Worm (Caenorhabditis elegans): ENCODE measurements around the gene hyls-1.
A peak's percentile ranks its signal among the peaks of the same experiment; 100 is the strongest.

hyls-1 gene

ce11 chrV:7196498-7196966 is 40.6 kb upstream of the hyls-1 start, which contains the start of gene F09G2.2 (continued):
- 0 out of 2 replicates have a peak, but pooled peaks have one; percentile 40 for TF ChIP-seq ztf-25 (GFP tag; IDR thresholded peaks at IDR 0.05)
- no peak for TF ChIP-seq F52B5.7 (tag; optimal IDR thresholded peaks at IDR 0.05)
- TF ChIP-seq bed-2 (GFP tag; IDR thresholded peaks at IDR 0.05): no peak
- TF ChIP-seq gei-17 (GFP tag; optimal IDR thresholded peaks at IDR 0.05): peak; percentile 42
- no peak for TF ChIP-seq dpff-1 (tag; optimal IDR thresholded peaks at IDR 0.05)
- peak; percentile 84 for TF ChIP-seq lir-1 (GFP tag; conservative IDR thresholded peaks at IDR 0.05)
- peak; percentile 56; the same call in 1 of the 2 replicates for TF ChIP-seq let-526 (GFP tag; IDR thresholded peaks at IDR 0.05)
- TF ChIP-seq aptf-2 (GFP tag; conservative IDR thresholded peaks at IDR 0.05): no peak
- peak; percentile 88 for TF ChIP-seq D2030.7 (GFP tag; IDR thresholded peaks at IDR 0.05)
- TF ChIP-seq attf-5 (GFP tag; optimal IDR thresholded peaks at IDR 0.05): peak; percentile 96

DNA sequence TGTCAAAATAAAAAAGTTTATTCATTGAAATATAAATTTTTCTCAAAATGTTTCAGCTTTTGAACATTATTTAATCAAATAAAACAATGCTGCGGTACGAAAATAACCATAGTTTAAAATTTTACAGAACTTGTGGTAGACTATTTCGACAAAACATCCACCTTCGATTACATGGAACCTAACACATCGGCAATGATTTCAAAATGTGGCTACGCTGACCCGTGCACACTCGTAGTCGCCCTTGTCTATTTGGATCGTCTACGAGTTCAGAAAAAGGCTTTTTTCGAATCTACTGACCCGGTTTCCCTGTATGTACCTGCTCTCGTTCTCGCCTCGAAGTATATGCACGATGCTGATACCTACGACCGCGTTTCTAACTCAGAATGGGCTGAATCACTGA is 40.1 kb upstream of the hyls-1 start:
- TF ChIP-seq ama-1 (optimal IDR thresholded peaks at IDR 0.05) (no peak), ama-1 (GFP tag; optimal IDR thresholded peaks at IDR 0.05) (no peak), C17E4.6 (GFP tag; IDR thresholded peaks at IDR 0.05) (no peak), rec-8 (tag; optimal IDR thresholded peaks at IDR 0.05) (no peak), rcor-1 (GFP tag; IDR thresholded peaks at IDR 0.05) (0 out of 2 replicates have a peak, but pooled peaks have one; percentile 39), ccch-3 (GFP tag; optimal IDR thresholded peaks at IDR 0.05) (no peak), cebp-2 (GFP tag; IDR thresholded peaks at IDR 0.05) (no peak), lin-26 (GFP tag; IDR thresholded peaks at IDR 0.05) (peak; percentile 49; the same call in 1 of the 2 replicates), ztf-25 (GFP tag; IDR thresholded peaks at IDR 0.05) (no peak), tlf-1 (GFP tag; optimal IDR thresholded peaks at IDR 0.05) (no peak), bed-2 (GFP tag; IDR thresholded peaks at IDR 0.05) (no peak), unc-130 (GFP tag; optimal IDR thresholded peaks at IDR 0.05) (no peak), Y53G8AR.9 (GFP tag; conservative IDR thresholded peaks at IDR 0.05) (0 out of 2 replicates have a peak, but pooled peaks have one; percentile 58), dox-1 (GFP tag; IDR thresholded peaks at IDR 0.05) (no peak), ekl-4 (GFP tag; IDR thresholded peaks at IDR 0.05) (peak; percentile 57; the same call in 1 of the 2 replicates), hmg-1.2 (GFP tag; IDR thresholded peaks at IDR 0.05) (no peak), sea-2 (GFP tag; IDR thresholded peaks at IDR 0.05) (no peak), F37B4.10 (GFP tag; IDR thresholded peaks at IDR 0.05) (no peak), madf-6 (GFP tag; IDR thresholded peaks at IDR 0.05) (peak; percentile 55), ceh-91 (GFP tag; IDR thresholded peaks at IDR 0.05) (no peak), madf-10 (tag; optimal IDR thresholded peaks at IDR 0.05) (no peak), F49E8.2 (tag; optimal IDR thresholded peaks at IDR 0.05; ENCODE audit: insufficient read depth) (peak; percentile 16), F33H1.4 (GFP tag; IDR thresholded peaks at IDR 0.05) (no peak), chd-7 (tag; optimal IDR thresholded peaks at IDR 0.05) (no peak), hmg-20 (GFP tag; IDR thresholded peaks at IDR 0.05) (no peak), cebp-1 (GFP tag; IDR thresholded peaks at IDR 0.05) (no peak), cebp-1 (tag; optimal IDR thresholded peaks at IDR 0.05) (no peak), lir-1 (GFP tag; conservative IDR thresholded peaks at IDR 0.05) (no peak), tbp1 (GFP tag; optimal IDR thresholded peaks at IDR 0.05) (peak; percentile 3), K11D2.4 (GFP tag; IDR thresholded peaks at IDR 0.05) (no peak), F57C9.4 (tag; optimal IDR thresholded peaks at IDR 0.05) (no peak), hsf-1 (GFP tag; IDR thresholded peaks at IDR 0.05) (no peak), repo-1 (tag; optimal IDR thresholded peaks at IDR 0.05) (no peak), ztf-28 (GFP tag; IDR thresholded peaks at IDR 0.05) (no peak), athp-1 (tag; optimal IDR thresholded peaks at IDR 0.05) (no peak), unc-62 (GFP tag; optimal IDR thresholded peaks at IDR 0.05) (no peak), snpc-1.1 (tag; optimal IDR thresholded peaks at IDR 0.05; ENCODE audit: insufficient read depth) (no peak), him-1 (tag; optimal IDR thresholded peaks at IDR 0.05) (no peak), hlh-12 (tag; optimal IDR thresholded peaks at IDR 0.05) (no peak), nfya-2 (GFP tag; IDR thresholded peaks at IDR 0.05) (no peak), snpc-1.3 (tag; optimal IDR thresholded peaks at IDR 0.05; ENCODE audit: insufficient read depth) (no peak)

Data from whole organism, young adult.